1 fruit fly cellular context compared by ENCODE assay signal in genomic region chr3R:4952571-4952929, dm6.
TF ChIP-seq lines count a peak whose summit lies in the region.

TSS of gene Ubc6 (minus strand) at chr3R:4952682.

TF ChIP-seq in whole organism, embryonic, 481 proteins besides CTCF, POLR2A, EP300 and RAD21 (continued from another document and continues in another):
- TF ChIP-seq prd (optimal IDR thresholded peaks at IDR 0.05; lab: Kevin White, UChicago) (no peak), prd (GFP tag; IDR thresholded peaks at IDR 0.05; lab: Robert Waterston, UW) (no peak), seq (GFP tag; IDR thresholded peaks at IDR 0.05; lab: Robert Waterston, UW) (no peak), HLH54F (GFP tag; optimal IDR thresholded peaks at IDR 0.05; lab: Kevin White, UChicago) (peak; percentile 80), Doc3 (GFP tag; IDR thresholded peaks at IDR 0.05; lab: Robert Waterston, UW; ENCODE audit: partially characterized antibody) (no peak), Xbp1 (GFP tag; optimal IDR thresholded peaks at IDR 0.05; lab: Kevin White, UChicago) (peak; percentile 81), trh (GFP tag; optimal IDR thresholded peaks at IDR 0.05; lab: Kevin White, UChicago) (no peak), CG11723 (GFP tag; optimal IDR thresholded peaks at IDR 0.05; lab: Kevin White, UChicago) (peak; percentile 9), CG10654 (GFP tag; optimal IDR thresholded peaks at IDR 0.05; lab: Kevin White, UChicago) (peak; percentile 59), MBD-R2 (GFP tag; IDR thresholded peaks at IDR 0.05; lab: Robert Waterston, UW) (no peak), rib (GFP tag; IDR thresholded peaks at IDR 0.05; lab: Robert Waterston, UW) (no peak), klu (GFP tag; IDR thresholded peaks at IDR 0.05; lab: Robert Waterston, UW) (no peak), hb (GFP tag; IDR thresholded peaks at IDR 0.05; lab: Robert Waterston, UW; ENCODE audit: partially characterized antibody) (no peak), schlank (tag; optimal IDR thresholded peaks at IDR 0.05; lab: Kevin White, UChicago) (peak; percentile 0), H2.0 (GFP tag; IDR thresholded peaks at IDR 0.05; lab: Robert Waterston, UW) (no peak), CG14965 (GFP tag; optimal IDR thresholded peaks at IDR 0.05; lab: Kevin White, UChicago; ENCODE audit: borderline replicate concordance) (no peak), tin (GFP tag; optimal IDR thresholded peaks at IDR 0.05; lab: Kevin White, UChicago) (peak; percentile 76), trem (tag; optimal IDR thresholded peaks at IDR 0.05; lab: Kevin White, UChicago) (peak; percentile 91), pita (GFP tag; optimal IDR thresholded peaks at IDR 0.05; lab: Kevin White, UChicago) (no peak), gt (GFP tag; IDR thresholded peaks at IDR 0.05; lab: Robert Waterston, UW) (no peak), CG7928 (GFP tag; optimal IDR thresholded peaks at IDR 0.05; lab: Kevin White, UChicago) (peak; percentile 51), Dip2 (GFP tag; IDR thresholded peaks at IDR 0.05; lab: Robert Waterston, UW) (no peak), CG10959 (GFP tag; IDR thresholded peaks at IDR 0.05; lab: Robert Waterston, UW) (no peak), Sox100B (GFP tag; optimal IDR thresholded peaks at IDR 0.05; lab: Kevin White, UChicago) (no peak), CG8290 (GFP tag; optimal IDR thresholded peaks at IDR 0.05; lab: Kevin White, UChicago) (peak; percentile 86), CG8290 (tag; optimal IDR thresholded peaks at IDR 0.05; lab: Kevin White, UChicago) (peak; percentile 40 to 91), Optix (GFP tag; IDR thresholded peaks at IDR 0.05; lab: Robert Waterston, UW) (no peak), pzg (GFP tag; optimal IDR thresholded peaks at IDR 0.05; lab: Kevin White, UChicago) (peak; percentile 99), sisA (GFP tag; IDR thresholded peaks at IDR 0.05; lab: Robert Waterston, UW) (no peak), sd (tag; optimal IDR thresholded peaks at IDR 0.05; lab: Kevin White, UChicago) (no peak), CG14667 (GFP tag; IDR thresholded peaks at IDR 0.05; lab: Robert Waterston, UW) (no peak), CG4328 (GFP tag; optimal IDR thresholded peaks at IDR 0.05; lab: Kevin White, UChicago) (peak; percentile 53), ase (GFP tag; IDR thresholded peaks at IDR 0.05; lab: Robert Waterston, UW) (no peak), cwo (GFP tag; optimal IDR thresholded peaks at IDR 0.05; lab: Kevin White, UChicago) (no peak), CG6689 (GFP tag; IDR thresholded peaks at IDR 0.05; lab: Robert Waterston, UW) (no peak), CG11085 (GFP tag; IDR thresholded peaks at IDR 0.05; lab: Robert Waterston, UW) (no peak), Gug (GFP tag; IDR thresholded peaks at IDR 0.05; lab: Robert Waterston, UW) (peak; percentile 87), Mrtf (GFP tag; IDR thresholded peaks at IDR 0.05; lab: Robert Waterston, UW) (no peak), Sry-β (GFP tag; optimal IDR thresholded peaks at IDR 0.05; lab: Kevin White, UChicago) (peak; percentile 13), CG18619 (GFP tag; optimal IDR thresholded peaks at IDR 0.05; lab: Kevin White, UChicago) (peak; percentile 53), lbe (GFP tag; optimal IDR thresholded peaks at IDR 0.05; lab: Kevin White, UChicago) (peak; percentile 2), Atf3 (GFP tag; optimal IDR thresholded peaks at IDR 0.05; lab: Kevin White, UChicago) (peak; percentile 71), Fer2 (tag; optimal IDR thresholded peaks at IDR 0.05; lab: Kevin White, UChicago) (peak; percentile 4), HLH3B (GFP tag; IDR thresholded peaks at IDR 0.05; lab: Robert Waterston, UW) (no peak), zen2 (GFP tag; IDR thresholded peaks at IDR 0.05; lab: Robert Waterston, UW; ENCODE audit: partially characterized antibody) (no peak), Abd-B (GFP tag; optimal IDR thresholded peaks at IDR 0.05; lab: Kevin White, UChicago) (no peak), mam (GFP tag; optimal IDR thresholded peaks at IDR 0.05; lab: Kevin White, UChicago) (peak; percentile 85), Bdp1 (GFP tag; optimal IDR thresholded peaks at IDR 0.05; lab: Kevin White, UChicago) (peak; percentile 65), grn (GFP tag; optimal IDR thresholded peaks at IDR 0.05; lab: Kevin White, UChicago) (peak; percentile 65), CG3726 (GFP tag; IDR thresholded peaks at IDR 0.05; lab: Robert Waterston, UW) (no peak), CG10431 (GFP tag; optimal IDR thresholded peaks at IDR 0.05; lab: Kevin White, UChicago) (peak; percentile 27), Nf-YB (GFP tag; optimal IDR thresholded peaks at IDR 0.05; lab: Kevin White, UChicago) (peak; percentile 27), CG34422 (GFP tag; IDR thresholded peaks at IDR 0.05; lab: Robert Waterston, UW) (no peak), Dp (GFP tag; optimal IDR thresholded peaks at IDR 0.05; lab: Kevin White, UChicago) (peak; percentile 66), CG15073 (GFP tag; optimal IDR thresholded peaks at IDR 0.05; lab: Kevin White, UChicago) (no peak), ab (GFP tag; optimal IDR thresholded peaks at IDR 0.05; lab: Kevin White, UChicago) (peak; percentile 2), NK7.1 (GFP tag; optimal IDR thresholded peaks at IDR 0.05; lab: Kevin White, UChicago) (peak; percentile 50), kay (GFP tag; optimal IDR thresholded peaks at IDR 0.05; lab: Kevin White, UChicago) (no peak), Fer3 (tag; optimal IDR thresholded peaks at IDR 0.05; lab: Kevin White, UChicago) (peak; percentile 41), CHES-1-like (GFP tag; optimal IDR thresholded peaks at IDR 0.05; lab: Kevin White, UChicago) (peak; percentile 84), HLH4C (GFP tag; IDR thresholded peaks at IDR 0.05; lab: Robert Waterston, UW; ENCODE audit: partially characterized antibody) (no peak), lov (optimal IDR thresholded peaks at IDR 0.05; lab: Kevin White, UChicago) (no peak), lov (GFP tag; IDR thresholded peaks at IDR 0.05; lab: Robert Waterston, UW) (no peak), gro (GFP tag; optimal IDR thresholded peaks at IDR 0.05; lab: Kevin White, UChicago) (peak; percentile 75), Stat92E (GFP tag; optimal IDR thresholded peaks at IDR 0.05; lab: Kevin White, UChicago) (no peak), wek (GFP tag; optimal IDR thresholded peaks at IDR 0.05; lab: Kevin White, UChicago) (no peak), CG33213 (GFP tag; optimal IDR thresholded peaks at IDR 0.05; lab: Kevin White, UChicago) (peak; percentile 95), Dip3 (GFP tag; optimal IDR thresholded peaks at IDR 0.05; lab: Kevin White, UChicago) (peak; percentile 72), esg (GFP tag; conservative IDR thresholded peaks at IDR 0.05; lab: Robert Waterston, UW) (no peak), jing (GFP tag; optimal IDR thresholded peaks at IDR 0.05; lab: Kevin White, UChicago) (no peak), CG13424 (tag; optimal IDR thresholded peaks at IDR 0.05; lab: Kevin White, UChicago) (peak; percentile 59), Six4 (GFP tag; optimal IDR thresholded peaks at IDR 0.05; lab: Kevin White, UChicago) (peak; percentile 18), caup (GFP tag; optimal IDR thresholded peaks at IDR 0.05; lab: Kevin White, UChicago; ENCODE audit: severe bottlenecking) (peak; percentile 72), CG3281 (GFP tag; optimal IDR thresholded peaks at IDR 0.05; lab: Kevin White, UChicago) (peak; percentile 23), Sin3A (optimal IDR thresholded peaks at IDR 0.05; lab: Kevin White, UChicago) (peak; percentile 88), bab2 (GFP tag; optimal IDR thresholded peaks at IDR 0.05; lab: Kevin White, UChicago) (peak; percentile 79), psq (GFP tag; optimal IDR thresholded peaks at IDR 0.05; lab: Kevin White, UChicago) (peak; percentile 52), h (optimal IDR thresholded peaks at IDR 0.05; lab: Kevin White, UChicago) (no peak), fd96Cb (tag; optimal IDR thresholded peaks at IDR 0.05; lab: Kevin White, UChicago) (peak; percentile 6), CG7271 (tag; optimal IDR thresholded peaks at IDR 0.05; lab: Kevin White, UChicago) (no peak), p53 (GFP tag; optimal IDR thresholded peaks at IDR 0.05; lab: Kevin White, UChicago) (peak; percentile 84), Ets65A (GFP tag; lab: Kevin White, UChicago) (peak; percentile 98), run (tag; optimal IDR thresholded peaks at IDR 0.05; lab: Kevin White, UChicago) (no peak), CG10209 (GFP tag; optimal IDR thresholded peaks at IDR 0.05; lab: Kevin White, UChicago) (no peak), CG3163 (GFP tag; optimal IDR thresholded peaks at IDR 0.05; lab: Kevin White, UChicago) (peak; percentile 52), sim (GFP tag; IDR thresholded peaks at IDR 0.05; lab: Robert Waterston, UW) (no peak), Rx (GFP tag; IDR thresholded peaks at IDR 0.05; lab: Robert Waterston, UW) (no peak), HmgZ (tag; optimal IDR thresholded peaks at IDR 0.05; lab: Kevin White, UChicago) (peak; percentile 93), cas (GFP tag; IDR thresholded peaks at IDR 0.05; lab: Robert Waterston, UW) (no peak), CG33557 (GFP tag; optimal IDR thresholded peaks at IDR 0.05; lab: Kevin White, UChicago) (peak; percentile 19), chn (GFP tag; optimal IDR thresholded peaks at IDR 0.05; lab: Kevin White, UChicago) (peak; percentile 85), pnt (GFP tag; optimal IDR thresholded peaks at IDR 0.05; lab: Kevin White, UChicago) (peak; percentile 70), az2 (GFP tag; optimal IDR thresholded peaks at IDR 0.05; lab: Kevin White, UChicago) (peak; percentile 38), CG16779 (GFP tag; IDR thresholded peaks at IDR 0.05; lab: Robert Waterston, UW) (no peak), sr (GFP tag; IDR thresholded peaks at IDR 0.05; lab: Robert Waterston, UW) (no peak), CG10565 (GFP tag; optimal IDR thresholded peaks at IDR 0.05; lab: Kevin White, UChicago) (no peak), CG6654 (GFP tag; optimal IDR thresholded peaks at IDR 0.05; lab: Kevin White, UChicago) (no peak), YL-1 (GFP tag; optimal IDR thresholded peaks at IDR 0.05; lab: Kevin White, UChicago) (peak; percentile 59), CG3847 (GFP tag; IDR thresholded peaks at IDR 0.05; lab: Robert Waterston, UW) (no peak), knrl (GFP tag; IDR thresholded peaks at IDR 0.05; lab: Robert Waterston, UW; ENCODE audit: partially characterized antibody) (no peak), dpn (GFP tag; optimal IDR thresholded peaks at IDR 0.05; lab: Kevin White, UChicago) (peak; percentile 70 to 84), Awh (GFP tag; IDR thresholded peaks at IDR 0.05; lab: Robert Waterston, UW) (no peak), zfh1 (GFP tag; IDR thresholded peaks at IDR 0.05; lab: Robert Waterston, UW) (no peak), CG7745 (tag; optimal IDR thresholded peaks at IDR 0.05; lab: Kevin White, UChicago) (no peak), Hr3 (GFP tag; optimal IDR thresholded peaks at IDR 0.05; lab: Kevin White, UChicago) (peak; percentile 87), grau (tag; optimal IDR thresholded peaks at IDR 0.05; lab: Kevin White, UChicago) (peak; percentile 56), tgo (GFP tag; IDR thresholded peaks at IDR 0.05; lab: Robert Waterston, UW) (no peak), CG10366 (GFP tag; IDR thresholded peaks at IDR 0.05; lab: Robert Waterston, UW) (no peak), Antp (GFP tag; optimal IDR thresholded peaks at IDR 0.05; lab: Kevin White, UChicago) (peak; percentile 89), maf-S (GFP tag; optimal IDR thresholded peaks at IDR 0.05; lab: Kevin White, UChicago) (peak; percentile 59), Side (GFP tag; optimal IDR thresholded peaks at IDR 0.05; lab: Kevin White, UChicago) (peak; percentile 57), CG8478 (optimal IDR thresholded peaks at IDR 0.05; lab: Kevin White, UChicago) (no peak), CG31365 (tag; optimal IDR thresholded peaks at IDR 0.05; lab: Kevin White, UChicago) (peak; percentile 13), Drgx (GFP tag; IDR thresholded peaks at IDR 0.05; lab: Robert Waterston, UW) (no peak), Hand (GFP tag; optimal IDR thresholded peaks at IDR 0.05; lab: Kevin White, UChicago) (no peak), nmo (GFP tag; optimal IDR thresholded peaks at IDR 0.05; lab: Kevin White, UChicago) (peak; percentile 82), org-1 (GFP tag; optimal IDR thresholded peaks at IDR 0.05; lab: Kevin White, UChicago) (no peak), stwl (tag; optimal IDR thresholded peaks at IDR 0.05; lab: Kevin White, UChicago) (peak; percentile 82), CG12659 (GFP tag; optimal IDR thresholded peaks at IDR 0.05; lab: Kevin White, UChicago) (peak; percentile 90), Chrac-16 (GFP tag; optimal IDR thresholded peaks at IDR 0.05; lab: Kevin White, UChicago) (peak; percentile 43), tup (GFP tag; optimal IDR thresholded peaks at IDR 0.05; lab: Kevin White, UChicago) (no peak), CG18011 (GFP tag; optimal IDR thresholded peaks at IDR 0.05; lab: Kevin White, UChicago) (peak; percentile 12), CG14441 (GFP tag; IDR thresholded peaks at IDR 0.05; lab: Robert Waterston, UW) (no peak), al (GFP tag; IDR thresholded peaks at IDR 0.05; lab: Robert Waterston, UW) (no peak), NFAT (GFP tag; IDR thresholded peaks at IDR 0.05; lab: Robert Waterston, UW) (no peak), CG9215 (GFP tag; IDR thresholded peaks at IDR 0.05; lab: Robert Waterston, UW) (no peak), dati (GFP tag; IDR thresholded peaks at IDR 0.05; lab: Robert Waterston, UW) (no peak), abd-A (tag; optimal IDR thresholded peaks at IDR 0.05; lab: Kevin White, UChicago) (peak; percentile 55), zen (tag; optimal IDR thresholded peaks at IDR 0.05; lab: Kevin White, UChicago) (peak; percentile 80), mld (GFP tag; IDR thresholded peaks at IDR 0.05; lab: Robert Waterston, UW; ENCODE audit: partially characterized antibody) (no peak), ham (GFP tag; IDR thresholded peaks at IDR 0.05; lab: Robert Waterston, UW) (no peak), CG5245 (GFP tag; optimal IDR thresholded peaks at IDR 0.05; lab: Kevin White, UChicago) (peak; percentile 25), CG8359 (GFP tag; optimal IDR thresholded peaks at IDR 0.05; lab: Kevin White, UChicago; ENCODE audit: borderline replicate concordance) (no peak), unpg (GFP tag; optimal IDR thresholded peaks at IDR 0.05; lab: Kevin White, UChicago) (peak; percentile 38), HHEX (GFP tag; optimal IDR thresholded peaks at IDR 0.05; lab: Kevin White, UChicago) (peak; percentile 42), CG8089 (GFP tag; optimal IDR thresholded peaks at IDR 0.05; lab: Kevin White, UChicago) (peak; percentile 46), toy (GFP tag; IDR thresholded peaks at IDR 0.05; lab: Robert Waterston, UW) (no peak), CG10321 (GFP tag; IDR thresholded peaks at IDR 0.05; lab: Robert Waterston, UW) (no peak)
